Worm (Caenorhabditis elegans) whole organism, young adult: Measurements from ENCODE around the gene nmad-1.

Experiments used
- C17E4.6 ChIP-seq: fragments of 200-800 bp; sonication (Bioruptor generic); IDR thresholded peaks from 2 replicates; pipeline ENCODE4 v1.3.6; 2022; ENCODE audit warnings: missing genetic modification reagents, missing genetic modification characterization, missing compliant biosample characterization
- F52B5.7 ChIP-seq: sonication (generic microtip); optimal IDR thresholded peaks from 2 replicates; lab custom pipeline; 2016; ENCODE audit warnings: mild to moderate bottlenecking, missing genetic modification characterization, missing compliant biosample characterization
- ama-1 ChIP-seq, 3 experiments: fragments of 150-350 bp in 1 of 3; sonication (generic microtip) in 2 of 3; optimal IDR thresholded peaks; 2 replicates each; lab custom pipeline; 2014 to 2018; ENCODE audit warnings: missing biosample characterization in 2 of 3, missing genetic modification characterization in 2 of 3, missing genetic modification reagents in 2 of 3
- ccch-3 ChIP-seq: fragments of 200-800 bp; sonication (Bioruptor generic); optimal IDR thresholded peaks from 2 replicates; lab custom pipeline; 2018; ENCODE audit warnings: mild to moderate bottlenecking, missing genetic modification characterization, missing compliant biosample characterization
- ceh-100 ChIP-seq: fragments of 200-800 bp; sonication (Bioruptor generic); IDR thresholded peaks from 2 replicates; pipeline ENCODE4 v1.3.6; 2022; ENCODE audit warnings: missing genetic modification reagents, missing genetic modification characterization, missing compliant biosample characterization
- dpl-1 ChIP-seq: fragments of 150-350 bp; optimal IDR thresholded peaks from 2 replicates; lab custom pipeline; 2014; ENCODE audit warnings: missing biosample characterization, missing genetic modification reagents, missing genetic modification characterization
- egl-18 ChIP-seq: fragments of 200-800 bp; sonication (Bioruptor generic); IDR thresholded peaks from 2 replicates; pipeline ENCODE4 v1.3.6; 2022; ENCODE audit warnings: missing genetic modification reagents, missing genetic modification characterization, missing compliant biosample characterization
- hmg-20 ChIP-seq: fragments of 200-800 bp; sonication (Bioruptor generic); IDR thresholded peaks from 2 replicates; pipeline ENCODE4 v1.3.6; 2022; ENCODE audit warnings: missing genetic modification reagents, missing genetic modification characterization, missing compliant biosample characterization
- lin-26 ChIP-seq: fragments of 200-800 bp; sonication (Bioruptor generic); IDR thresholded peaks from 2 replicates; pipeline ENCODE4 v1.3.6; 2022; ENCODE audit warnings: missing genetic modification reagents, missing genetic modification characterization, missing compliant biosample characterization
- mes-4 ChIP-seq: sonication (generic microtip); optimal IDR thresholded peaks from 2 replicates; lab custom pipeline; 2016; ENCODE audit warnings: missing genotype, missing genetic modification characterization, missing compliant biosample characterization
- pha-4 ChIP-seq: fragments of 150-350 bp; sonication (generic microtip); optimal IDR thresholded peaks from 2 replicates; lab custom pipeline; 2014; ENCODE audit warnings: missing biosample characterization, missing genetic modification reagents, missing genetic modification characterization
- rpc-1 ChIP-seq, 2 experiments: fragments of 150-350 bp in 1 of 2; sonication (generic microtip) in 1 of 2; optimal IDR thresholded peaks; 2 replicates each; lab custom pipeline; 2014 to 2018; ENCODE audit warnings: missing biosample characterization in 1 of 2, missing genetic modification characterization in 1 of 2, missing genetic modification reagents in 1 of 2, missing genotype in 1 of 2
- unc-130 ChIP-seq: sonication (generic microtip); optimal IDR thresholded peaks from 2 replicates; lab custom pipeline; 2016; ENCODE audit warnings: missing genetic modification reagents, missing genetic modification characterization, missing compliant biosample characterization

ce11 chrIII:5595445-5595844 is 40.7 kb upstream of the nmad-1 start, which contains the start of gene ced-6:
- TF ChIP-seq rpc-1 (optimal IDR thresholded peaks at IDR 0.05; lab: Kevin White, UChicago) (no peak), rpc-1 (tag; optimal IDR thresholded peaks at IDR 0.05; lab: Kevin White, UChicago) (no peak), ccch-3 (GFP tag; lab: Kevin White, UChicago) (no peak), ama-1 (optimal IDR thresholded peaks at IDR 0.05; lab: Kevin White, UChicago) (no peak), ama-1 (GFP tag; optimal IDR thresholded peaks at IDR 0.05; lab: Kevin White, UChicago) (no peak), egl-18 (no peak), ceh-100 (GFP tag; lab: Robert Waterston, UW) (no peak), pha-4 (tag; lab: Kevin White, UChicago) (no peak), C17E4.6 (GFP tag; lab: Robert Waterston, UW) (no peak), F52B5.7 (tag; lab: Kevin White, UChicago) (no peak), dpl-1 (GFP tag; lab: Kevin White, UChicago) (no peak), hmg-20 (GFP tag; lab: Robert Waterston, UW) (no peak), lin-26 (GFP tag; lab: Robert Waterston, UW) (no peak), mes-4 (tag; lab: Kevin White, UChicago) (no peak), unc-130 (GFP tag; lab: Kevin White, UChicago) (no peak)
